Fruit fly (Drosophila melanogaster): ENCODE measurements around the gene ppk22.

Gene ppk22

DNA sequence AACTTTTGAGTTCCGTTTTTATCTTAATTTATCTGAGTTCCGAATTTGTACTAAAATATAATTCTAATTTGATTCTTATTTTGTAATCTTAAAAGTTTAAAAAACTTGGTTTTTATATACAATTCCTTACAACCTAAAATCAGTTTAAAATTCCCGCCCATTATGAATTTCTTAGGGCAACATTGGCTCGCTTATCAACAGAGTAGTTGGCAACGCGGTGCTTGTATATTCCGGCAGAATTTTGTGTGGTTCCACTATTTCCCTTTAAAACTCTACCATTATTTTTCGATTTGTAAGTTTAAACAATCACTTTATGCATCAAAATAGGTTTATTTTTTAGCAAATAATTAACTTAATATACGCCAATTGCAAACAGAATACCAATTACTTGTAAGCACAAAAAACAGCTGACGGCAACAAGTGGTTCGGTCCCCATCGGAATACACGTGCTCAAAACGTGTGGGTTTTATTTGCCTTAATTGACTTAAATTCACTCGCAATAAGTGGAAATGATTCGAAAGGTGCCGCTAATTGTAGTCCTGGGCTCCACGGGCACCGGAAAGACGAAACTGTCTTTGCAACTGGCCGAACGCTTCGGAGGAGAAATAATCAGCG, 17.3 kb upstream of the ppk22 start, which contains the start of the genes CG11089 and CG31381 (continued):
- TF ChIP-seq CG12659 (GFP tag; optimal IDR thresholded peaks at IDR 0.05) (peak; percentile 44), Fer2 (tag; optimal IDR thresholded peaks at IDR 0.05) (no peak), onecut (GFP tag; IDR thresholded peaks at IDR 0.05) (no peak), Ets97D (GFP tag; optimal IDR thresholded peaks at IDR 0.05) (peak; percentile 44), CG17186 (GFP tag; optimal IDR thresholded peaks at IDR 0.05) (no peak), CG4730 (GFP tag; IDR thresholded peaks at IDR 0.05) (no peak), nmo (GFP tag; optimal IDR thresholded peaks at IDR 0.05) (peak; percentile 36), lbe (GFP tag; optimal IDR thresholded peaks at IDR 0.05) (peak; percentile 4), dmrt99B (tag; optimal IDR thresholded peaks at IDR 0.05) (no peak), Spps (tag; optimal IDR thresholded peaks at IDR 0.05) (no peak), CG17829 (tag; optimal IDR thresholded peaks at IDR 0.05) (peak; percentile 39), caup (GFP tag; optimal IDR thresholded peaks at IDR 0.05; ENCODE audit: severe bottlenecking) (peak; percentile 45), croc (GFP tag; conservative IDR thresholded peaks at IDR 0.05) (0 out of 3 replicates have a peak, but pooled peaks have one; percentile 3), E2f2 (GFP tag; IDR thresholded peaks at IDR 0.05) (peak; percentile 97), kah (GFP tag; optimal IDR thresholded peaks at IDR 0.05) (peak; percentile 99), jumu (GFP tag; optimal IDR thresholded peaks at IDR 0.05) (no peak), trem (tag; optimal IDR thresholded peaks at IDR 0.05) (peak; percentile 34), CG31441 (GFP tag; IDR thresholded peaks at IDR 0.05) (0 out of 2 replicates have a peak, but pooled peaks have one; percentile 7), gcm (GFP tag; optimal IDR thresholded peaks at IDR 0.05) (no peak), Vsx1 (GFP tag; optimal IDR thresholded peaks at IDR 0.05) (no peak), Opbp (GFP tag; IDR thresholded peaks at IDR 0.05; ENCODE audit: partially characterized antibody) (no peak), lmd (GFP tag; IDR thresholded peaks at IDR 0.05) (no peak), MBD-R2 (GFP tag; IDR thresholded peaks at IDR 0.05) (0 out of 2 replicates have a peak, but pooled peaks have one; percentile 6), CG7357 (GFP tag; IDR thresholded peaks at IDR 0.05) (no peak), CG12391 (tag; optimal IDR thresholded peaks at IDR 0.05) (peak; percentile 61), run (tag; optimal IDR thresholded peaks at IDR 0.05) (peak; percentile 37), CG13775 (GFP tag; optimal IDR thresholded peaks at IDR 0.05) (peak; percentile 6), CG6683 (GFP tag; optimal IDR thresholded peaks at IDR 0.05) (peak; percentile 14)

DNA sequence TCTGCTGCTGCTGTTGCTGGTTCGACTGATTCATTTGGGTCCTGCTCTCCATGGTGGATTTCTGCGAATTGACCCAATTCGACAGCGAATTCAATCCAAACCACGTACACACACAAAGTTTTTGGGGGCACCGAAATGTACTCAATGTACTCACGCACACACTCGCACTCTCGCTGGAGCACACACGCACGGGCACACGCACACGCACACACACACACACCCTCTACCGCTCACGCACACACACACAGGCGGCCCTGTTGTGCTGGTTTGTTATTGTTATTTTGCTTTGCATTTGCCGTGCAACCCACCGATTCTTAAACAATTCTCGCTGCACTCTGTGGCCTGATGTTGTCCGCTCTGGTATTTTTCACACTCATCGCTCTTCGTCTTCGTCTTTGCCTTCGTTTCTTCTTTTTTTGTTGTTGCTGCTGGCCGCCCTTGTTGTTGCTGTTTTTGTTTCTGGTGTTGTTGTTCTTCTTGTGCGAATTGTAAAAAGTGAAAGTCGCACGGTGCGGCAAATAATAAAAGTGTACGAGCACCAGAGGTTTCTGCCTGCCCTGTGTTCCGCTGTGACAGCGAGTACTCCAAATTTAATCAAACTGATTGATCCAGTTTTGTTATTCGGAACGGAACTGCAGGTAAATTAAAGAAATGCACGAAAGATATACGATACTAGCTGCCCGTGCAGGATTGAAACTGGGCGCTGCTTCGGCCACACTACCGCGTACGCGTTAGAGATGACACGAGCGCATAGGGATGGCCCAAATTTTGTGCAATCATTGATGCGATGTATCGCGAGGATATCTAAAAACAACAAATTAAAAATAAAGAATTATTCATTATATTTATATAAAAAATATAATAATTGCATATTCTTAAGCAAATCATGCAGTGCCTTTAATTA, 16.6 kb upstream of the ppk22 start, which contains the start of gene CG3744:
Gene CG3744, minus strand, starts transcription at position 716 of the 904 bp plus-strand sequence.
- TF ChIP-seq Spps (tag; optimal IDR thresholded peaks at IDR 0.05) = peak; percentile 54
- peak; percentile 88 for TF ChIP-seq lilli (GFP tag; optimal IDR thresholded peaks at IDR 0.05)
- TF ChIP-seq cad (GFP tag; optimal IDR thresholded peaks at IDR 0.05) = no peak
- TF ChIP-seq sens (GFP tag) = peak; percentile 82
- no peak for TF ChIP-seq sc (optimal IDR thresholded peaks at IDR 0.05)
- peak; percentile 64 for TF ChIP-seq sc (GFP tag; optimal IDR thresholded peaks at IDR 0.05)
- TF ChIP-seq Nf-YB (GFP tag; optimal IDR thresholded peaks at IDR 0.05) = peak; percentile 74
- peak; percentile 79 for TF ChIP-seq gfzf (GFP tag; optimal IDR thresholded peaks at IDR 0.05)
- TF ChIP-seq en (GFP tag; optimal IDR thresholded peaks at IDR 0.05) = no peak
- no peak for TF ChIP-seq E2f2 (GFP tag; IDR thresholded peaks at IDR 0.05)
- peak; percentile 80 for TF ChIP-seq nerfin-1 (tag; optimal IDR thresholded peaks at IDR 0.05)
- peak; percentile 83 for TF ChIP-seq twi (tag; optimal IDR thresholded peaks at IDR 0.05)
- TF ChIP-seq Meics (GFP tag; optimal IDR thresholded peaks at IDR 0.05) = peak; percentile 93
- peak; percentile 93 for TF ChIP-seq CG6791 (GFP tag; IDR thresholded peaks at IDR 0.05; ENCODE audit: partially characterized antibody)
- peak; percentile 94 for TF ChIP-seq CG13424 (tag; optimal IDR thresholded peaks at IDR 0.05)
- TF ChIP-seq ttk (GFP tag; IDR thresholded peaks at IDR 0.05) = peak; percentile 89
- peak; percentile 58 for TF ChIP-seq pho (GFP tag; optimal IDR thresholded peaks at IDR 0.05)
- peak; percentile 54 for TF ChIP-seq repo (GFP tag; optimal IDR thresholded peaks at IDR 0.05)
- TF ChIP-seq gcm (GFP tag; optimal IDR thresholded peaks at IDR 0.05) = peak; percentile 76
- peak; percentile 94 for TF ChIP-seq so (GFP tag; IDR thresholded peaks at IDR 0.05)
- TF ChIP-seq chm (GFP tag; IDR thresholded peaks at IDR 0.05) = peak; percentile 93
- no peak for TF ChIP-seq sima (GFP tag; optimal IDR thresholded peaks at IDR 0.05)
- TF ChIP-seq Adf1 (GFP tag; IDR thresholded peaks at IDR 0.05) = peak; percentile 79
